Fruit fly (Drosophila melanogaster): ENCODE data around the gene CG18641.

The CG18641 gene

dm6 chr2L:2365077-2365651 is 50.0 kb downstream of the CG18641 start, which contains the start of the genes Rab5 and Axud1 (continued):
- peak; percentile 97 for TF ChIP-seq gfzf (GFP tag; optimal IDR thresholded peaks at IDR 0.05)
- TF ChIP-seq CG4404 (GFP tag; IDR thresholded peaks at IDR 0.05): no peak
- TF ChIP-seq Drgx (GFP tag; IDR thresholded peaks at IDR 0.05): no peak
- peak; percentile 27 for TF ChIP-seq CG17186 (GFP tag; optimal IDR thresholded peaks at IDR 0.05)
- TF ChIP-seq CG14050 (GFP tag; IDR thresholded peaks at IDR 0.05): no peak
- no peak for TF ChIP-seq exex (tag; optimal IDR thresholded peaks at IDR 0.05)
- peak in 1 of 3 experiments; percentile 16 for TF ChIP-seq Stat92E (GFP tag; optimal IDR thresholded peaks at IDR 0.05)
- no peak for TF ChIP-seq Fer2 (tag; optimal IDR thresholded peaks at IDR 0.05)
- peak; percentile 25 for TF ChIP-seq Side (GFP tag; optimal IDR thresholded peaks at IDR 0.05)
- TF ChIP-seq lbe (GFP tag; optimal IDR thresholded peaks at IDR 0.05): no peak
- TF ChIP-seq fd64A (GFP tag; optimal IDR thresholded peaks at IDR 0.05): no peak
- no peak for TF ChIP-seq HLH3B (GFP tag; IDR thresholded peaks at IDR 0.05)
- no peak for TF ChIP-seq C15 (GFP tag; IDR thresholded peaks at IDR 0.05)
- no peak for TF ChIP-seq lmd (GFP tag; IDR thresholded peaks at IDR 0.05)
- peak; percentile 38 for TF ChIP-seq Nf-YC (tag; optimal IDR thresholded peaks at IDR 0.05)
- no peak for TF ChIP-seq CG12219 (GFP tag; optimal IDR thresholded peaks at IDR 0.05)
- no peak for TF ChIP-seq Dip3 (GFP tag; optimal IDR thresholded peaks at IDR 0.05)
- TF ChIP-seq NC2α (GFP tag; optimal IDR thresholded peaks at IDR 0.05): no peak
- no peak for TF ChIP-seq Dip2 (GFP tag; IDR thresholded peaks at IDR 0.05)
- no peak for TF ChIP-seq crc (GFP tag; optimal IDR thresholded peaks at IDR 0.05)
- no peak for TF ChIP-seq Opbp (GFP tag; IDR thresholded peaks at IDR 0.05; ENCODE audit: partially characterized antibody)
- TF ChIP-seq tin (GFP tag; optimal IDR thresholded peaks at IDR 0.05): no peak
- TF ChIP-seq B-H1 (GFP tag; IDR thresholded peaks at IDR 0.05): no peak
- TF ChIP-seq CG10267 (tag; optimal IDR thresholded peaks at IDR 0.05): peak; percentile 42
- TF ChIP-seq CG13296 (GFP tag; optimal IDR thresholded peaks at IDR 0.05): no peak
- TF ChIP-seq CG4360 (GFP tag; IDR thresholded peaks at IDR 0.05): no peak
- TF ChIP-seq repo (GFP tag; optimal IDR thresholded peaks at IDR 0.05): no peak
- no peak for TF ChIP-seq Jarid2 (GFP tag; optimal IDR thresholded peaks at IDR 0.05)
- no peak for TF ChIP-seq ftz-f1 (GFP tag; optimal IDR thresholded peaks at IDR 0.05)
- peak; percentile 53; the same call in 1 of the 3 replicates for TF ChIP-seq CG34224 (GFP tag; IDR thresholded peaks at IDR 0.05; ENCODE audit: partially characterized antibody)
- no peak for TF ChIP-seq BtbVII (GFP tag; optimal IDR thresholded peaks at IDR 0.05)
- no peak for TF ChIP-seq croc (GFP tag; conservative IDR thresholded peaks at IDR 0.05)
- no peak for TF ChIP-seq abd-A (tag; optimal IDR thresholded peaks at IDR 0.05)
- TF ChIP-seq jing (GFP tag; optimal IDR thresholded peaks at IDR 0.05): no peak
- no peak for TF ChIP-seq ranshi (GFP tag; IDR thresholded peaks at IDR 0.05)
- no peak for TF ChIP-seq hth (optimal IDR thresholded peaks at IDR 0.05)
- TF ChIP-seq fd3F (GFP tag; optimal IDR thresholded peaks at IDR 0.05): no peak
- no peak for TF ChIP-seq D (optimal IDR thresholded peaks at IDR 0.05)
- TF ChIP-seq D (GFP tag; optimal IDR thresholded peaks at IDR 0.05): no peak
- no peak for TF ChIP-seq Mad (GFP tag; optimal IDR thresholded peaks at IDR 0.05)
- no peak for TF ChIP-seq CG12769 (tag; optimal IDR thresholded peaks at IDR 0.05)
- TF ChIP-seq Elba2 (GFP tag; optimal IDR thresholded peaks at IDR 0.05): no peak
- TF ChIP-seq Camta (GFP tag; optimal IDR thresholded peaks at IDR 0.05): no peak
- TF ChIP-seq MESR4 (GFP tag; optimal IDR thresholded peaks at IDR 0.05): peak; percentile 71
- TF ChIP-seq scrt (GFP tag; optimal IDR thresholded peaks at IDR 0.05): no peak
- TF ChIP-seq CG10274 (GFP tag; optimal IDR thresholded peaks at IDR 0.05): no peak
- peak; percentile 30; the same call in 1 of the 2 replicates for TF ChIP-seq sob (GFP tag; IDR thresholded peaks at IDR 0.05)
- TF ChIP-seq CG15696 (tag; optimal IDR thresholded peaks at IDR 0.05): no peak
- TF ChIP-seq CG9215 (GFP tag; IDR thresholded peaks at IDR 0.05): no peak
- no peak for TF ChIP-seq pros (GFP tag; optimal IDR thresholded peaks at IDR 0.05)
- TF ChIP-seq CG32532 (GFP tag; IDR thresholded peaks at IDR 0.05): peak; percentile 29; the same call in 1 of the 2 replicates

Measured in whole organism, embryonic.